Fruit fly (Drosophila melanogaster) whole organism, wandering third instar larva: ENCODE measurements around the gene CG16717.

ENCODE experiments used
- Abd-B ChIP-seq: fragments of >200 bp; optimal IDR thresholded peaks from 2 replicates; lab custom pipeline; 2017; ENCODE audit warnings: missing biosample characterization, missing genetic modification characterization
- Dif ChIP-seq: fragments of 200-275, 200-300 bp; sonication (Bioruptor generic); optimal IDR thresholded peaks from 2 replicates; lab custom pipeline; 2018; ENCODE audit warnings: missing biosample characterization, missing genetic modification characterization; ENCODE audit not compliant: partially characterized antibody
- Hr83 ChIP-seq: fragments of 200-300 bp; sonication (Bioruptor generic); optimal IDR thresholded peaks from 2 replicates; lab custom pipeline; 2016; ENCODE audit warnings: missing biosample characterization, mild to moderate bottlenecking, missing genetic modification characterization, moderate library complexity; ENCODE audit not compliant: poor library complexity, severe bottlenecking
- Jra ChIP-seq: sonication (Bioruptor generic); optimal IDR thresholded peaks from 2 replicates; lab custom pipeline; 2016; ENCODE audit warnings: missing biosample characterization, missing genetic modification characterization
- Mio ChIP-seq: sonication (Bioruptor generic); optimal IDR thresholded peaks from 2 replicates; lab custom pipeline; 2016; ENCODE audit warnings: missing biosample characterization, missing genetic modification characterization
- N ChIP-seq: fragments of >200 bp; optimal IDR thresholded peaks from 2 replicates; lab custom pipeline; 2018; ENCODE audit warnings: missing biosample characterization, missing external identifiers, missing genetic modification characterization
- Rel ChIP-seq, 2 experiments: fragments of 200-800 bp; sonication (Bioruptor generic) in 1 of 2; optimal IDR thresholded peaks; 2 replicates in 1 of 2; 3 replicates in 1 of 2; lab custom pipeline; 2016 to 2019; ENCODE audit warnings: mild to moderate bottlenecking in 2 of 2, missing biosample characterization in 2 of 2, missing genetic modification characterization in 2 of 2, moderate library complexity in 1 of 2
- br ChIP-seq: fragments of 200-800 bp; sonication (Bioruptor generic); optimal IDR thresholded peaks from 2 replicates; lab custom pipeline; 2016; ENCODE audit warnings: missing biosample characterization, missing genetic modification characterization
- fru ChIP-seq: fragments of 200-800 bp; sonication (Bioruptor generic); optimal IDR thresholded peaks from 3 replicates; lab custom pipeline; 2016; ENCODE audit warnings: missing biosample characterization, mild to moderate bottlenecking, missing genetic modification characterization
- h ChIP-seq: fragments of 200-800 bp; sonication (Bioruptor generic); optimal IDR thresholded peaks from 3 replicates; lab custom pipeline; 2016; ENCODE audit warnings: missing biosample characterization, mild to moderate bottlenecking, missing genetic modification characterization
- lola ChIP-seq: fragments of >200 bp; optimal IDR thresholded peaks from 2 replicates; lab custom pipeline; 2017; ENCODE audit warnings: missing biosample characterization, missing genetic modification characterization
- pan ChIP-seq: fragments of >200 bp; optimal IDR thresholded peaks from 2 replicates; lab custom pipeline; 2017
- psq ChIP-seq: fragments of 200-800 bp; sonication (Bioruptor generic); optimal IDR thresholded peaks from 3 replicates; lab custom pipeline; 2017; ENCODE audit warnings: missing biosample characterization, mild to moderate bottlenecking, missing genetic modification characterization, moderate library complexity
- sage ChIP-seq: fragments of 200-800 bp; sonication (Bioruptor generic); optimal IDR thresholded peaks from 2 replicates; lab custom pipeline; 2016; ENCODE audit warnings: missing biosample characterization, mild to moderate bottlenecking, missing genetic modification characterization

DNA sequence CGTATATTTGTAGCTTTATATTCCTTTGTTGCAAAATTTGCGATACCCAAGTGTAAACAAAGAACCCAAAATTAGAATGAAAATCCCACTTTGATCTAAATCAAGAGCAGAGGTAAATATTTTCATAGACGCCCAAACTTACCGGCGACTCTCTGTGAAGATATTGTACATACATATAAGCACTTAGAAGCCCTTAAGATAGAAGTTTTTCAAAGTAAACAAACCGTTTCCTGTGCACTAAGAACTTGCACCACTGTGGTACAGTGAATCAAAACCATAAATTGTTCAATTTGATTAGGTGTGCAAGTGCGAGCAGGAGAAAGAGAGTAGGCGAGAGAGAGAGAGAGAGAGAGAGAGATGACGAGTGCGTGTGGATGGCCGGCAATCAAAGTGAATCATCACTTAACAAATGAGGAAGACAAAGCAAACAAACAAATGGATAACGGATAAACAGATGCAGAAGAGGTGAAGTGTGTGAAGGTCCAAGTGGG is 949 bp upstream of the CG16717 start:
- TF ChIP-seq psq (GFP tag; lab: Kevin White, UChicago) (peak; percentile 71), Dif (GFP tag; lab: Kevin White, UChicago) (peak; percentile 54), N (GFP tag; lab: Kevin White, UChicago) (no peak), fru (GFP tag; lab: Kevin White, UChicago) (no peak), Hr83 (GFP tag; lab: Kevin White, UChicago) (no peak), Abd-B (GFP tag; lab: Kevin White, UChicago) (no peak), sage (GFP tag; lab: Kevin White, UChicago) (no peak), Jra (GFP tag; lab: Kevin White, UChicago) (peak; percentile 80), pan (lab: Kevin White, UChicago) (no peak), lola (GFP tag; lab: Kevin White, UChicago) (no peak), Mio (GFP tag; lab: Kevin White, UChicago) (no peak), h (GFP tag; lab: Kevin White, UChicago) (peak; percentile 42), br (GFP tag; lab: Kevin White, UChicago) (peak; percentile 5), Rel (GFP tag; optimal IDR thresholded peaks at IDR 0.05; lab: Kevin White, UChicago) (no peak), Rel (tag; optimal IDR thresholded peaks at IDR 0.05; lab: Kevin White, UChicago) (peak; percentile 5)
